Fruit fly (Drosophila melanogaster): ENCODE data around the gene Ptip.

Ptip gene

DNA sequence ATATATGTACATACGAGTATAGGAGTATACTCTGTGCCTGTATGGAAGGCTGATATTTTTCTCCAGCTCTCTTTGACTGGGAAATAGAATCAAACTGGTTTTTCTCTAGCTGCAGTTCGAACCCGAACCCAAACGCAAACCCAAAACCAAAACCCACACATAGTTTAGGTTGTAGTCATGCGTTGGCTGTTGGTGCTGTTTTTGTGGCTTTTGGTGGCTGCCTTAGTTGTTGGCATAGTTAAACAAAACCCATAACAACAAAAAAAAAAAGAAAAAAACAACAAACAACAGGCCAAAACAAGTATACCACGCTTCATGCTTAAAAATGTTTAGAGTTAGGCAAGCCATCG, 35.1 kb upstream of the Ptip start (continued):
- peak; percentile 9 for TF ChIP-seq kni (GFP tag; optimal IDR thresholded peaks at IDR 0.05)
- TF ChIP-seq caup (GFP tag; optimal IDR thresholded peaks at IDR 0.05; ENCODE audit: severe bottlenecking), result no peak
- no peak for TF ChIP-seq cas (GFP tag; IDR thresholded peaks at IDR 0.05)
- TF ChIP-seq CoRest (tag; optimal IDR thresholded peaks at IDR 0.05), result no peak
- no peak for TF ChIP-seq Neu2 (GFP tag; optimal IDR thresholded peaks at IDR 0.05; ENCODE audit: borderline replicate concordance)
- no peak for TF ChIP-seq CG7987 (GFP tag; optimal IDR thresholded peaks at IDR 0.05)
- TF ChIP-seq onecut (GFP tag; IDR thresholded peaks at IDR 0.05), result no peak
- TF ChIP-seq sqz (GFP tag; optimal IDR thresholded peaks at IDR 0.05), result peak; percentile 45
- no peak for TF ChIP-seq CG12659 (GFP tag; optimal IDR thresholded peaks at IDR 0.05)
- peak; percentile 63 for TF ChIP-seq CG5180 (GFP tag; optimal IDR thresholded peaks at IDR 0.05)
- TF ChIP-seq CG6765 (GFP tag; optimal IDR thresholded peaks at IDR 0.05), result no peak
- TF ChIP-seq stc (GFP tag; IDR thresholded peaks at IDR 0.05), result no peak
- TF ChIP-seq Taf1 (GFP tag; IDR thresholded peaks at IDR 0.05), result no peak
- TF ChIP-seq YL-1 (GFP tag; optimal IDR thresholded peaks at IDR 0.05), result no peak
- TF ChIP-seq CG12071 (GFP tag; optimal IDR thresholded peaks at IDR 0.05), result no peak
- TF ChIP-seq dmrt99B (tag; optimal IDR thresholded peaks at IDR 0.05), result no peak
- TF ChIP-seq ATbp (GFP tag; optimal IDR thresholded peaks at IDR 0.05), result no peak

DNA sequence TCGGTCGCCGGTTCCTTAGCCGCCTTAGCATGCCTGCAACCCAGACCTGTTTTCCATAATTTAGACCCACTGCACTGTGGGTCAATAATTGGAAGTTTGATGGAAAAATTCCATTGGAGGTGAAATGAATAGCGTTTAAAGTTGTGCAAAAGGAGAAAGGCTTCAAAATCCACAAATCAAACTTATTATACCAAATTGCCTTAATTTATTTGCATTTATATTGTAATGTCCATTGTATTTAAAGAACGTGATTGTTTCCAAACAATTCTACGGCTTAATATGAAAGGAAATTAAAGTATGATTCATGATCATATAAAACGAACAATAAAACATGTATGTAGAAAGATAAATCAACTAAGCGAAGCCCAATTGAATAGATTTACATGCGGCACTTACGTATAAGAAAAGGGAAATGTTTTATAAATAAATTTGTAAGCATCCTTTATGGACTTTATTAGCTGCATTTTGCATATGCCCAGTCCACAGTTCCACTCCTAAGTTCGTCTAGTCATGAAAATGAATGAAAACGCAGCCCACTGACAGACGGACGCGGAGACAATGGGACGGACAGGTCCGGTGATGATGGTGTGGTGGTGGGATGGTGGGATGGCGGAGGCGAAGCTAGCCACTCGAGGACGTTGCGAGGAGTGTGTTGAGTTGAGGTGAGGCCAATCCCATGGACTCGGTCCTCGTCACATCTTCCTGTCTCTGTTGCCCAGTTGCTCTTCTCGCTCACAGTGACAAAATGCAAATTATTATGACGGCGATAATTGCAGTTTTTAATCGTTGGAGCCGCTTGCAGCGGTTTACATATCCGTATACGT, 34.5 kb upstream of the Ptip start:
- TF ChIP-seq Ets65A (GFP tag) (peak; percentile 16), CG1602 (GFP tag; optimal IDR thresholded peaks at IDR 0.05) (no peak), fd96Cb (tag; optimal IDR thresholded peaks at IDR 0.05) (no peak), sens (GFP tag) (peak; percentile 64), CG12769 (tag; optimal IDR thresholded peaks at IDR 0.05) (peak; percentile 1), kah (GFP tag; optimal IDR thresholded peaks at IDR 0.05) (no peak), CG10321 (GFP tag; IDR thresholded peaks at IDR 0.05) (no peak), row (GFP tag; IDR thresholded peaks at IDR 0.05) (0 out of 3 replicates have a peak, but pooled peaks have one; percentile 19), dysf (GFP tag; IDR thresholded peaks at IDR 0.05) (no peak), CG11085 (GFP tag; IDR thresholded peaks at IDR 0.05) (no peak), CG15479 (GFP tag; optimal IDR thresholded peaks at IDR 0.05) (no peak), CG7839 (tag; optimal IDR thresholded peaks at IDR 0.05) (no peak), CG18262 (tag; optimal IDR thresholded peaks at IDR 0.05) (peak; percentile 35), nom (GFP tag; optimal IDR thresholded peaks at IDR 0.05) (peak; percentile 19), CG11504 (tag; optimal IDR thresholded peaks at IDR 0.05) (no peak), Oli (tag; optimal IDR thresholded peaks at IDR 0.05) (peak; percentile 21), CG10462 (GFP tag; optimal IDR thresholded peaks at IDR 0.05) (no peak), Sry-β (GFP tag; optimal IDR thresholded peaks at IDR 0.05) (no peak), CG13287 (GFP tag; IDR thresholded peaks at IDR 0.05; ENCODE audit: partially characterized antibody) (no peak), sr (GFP tag; IDR thresholded peaks at IDR 0.05) (no peak), vvl (GFP tag; IDR thresholded peaks at IDR 0.05) (0 out of 2 replicates have a peak, but pooled peaks have one; percentile 9), Hr3 (GFP tag; optimal IDR thresholded peaks at IDR 0.05) (no peak), rib (GFP tag; IDR thresholded peaks at IDR 0.05) (0 out of 2 replicates have a peak, but pooled peaks have one; percentile 12), CG2712 (tag; optimal IDR thresholded peaks at IDR 0.05) (peak; percentile 5), bbx (GFP tag; IDR thresholded peaks at IDR 0.05; ENCODE audit: partially characterized antibody) (no peak), Dbx (GFP tag; IDR thresholded peaks at IDR 0.05) (no peak), dm (GFP tag; optimal IDR thresholded peaks at IDR 0.05) (no peak), CG34422 (GFP tag; IDR thresholded peaks at IDR 0.05) (0 out of 3 replicates have a peak, but pooled peaks have one; percentile 18), Hr78 (GFP tag; optimal IDR thresholded peaks at IDR 0.05) (no peak), Med (GFP tag) (peak; percentile 46), chif (GFP tag; optimal IDR thresholded peaks at IDR 0.05) (no peak), Myb (GFP tag; optimal IDR thresholded peaks at IDR 0.05) (no peak)
